Fruit fly (Drosophila melanogaster): ENCODE data around the gene CG17440.
A peak's percentile ranks its signal among the peaks of the same experiment; 100 is the strongest.

The CG17440 gene

dm6 chrX:9252051-9252708 lies 17.5 kb downstream of the CG17440 start (continued):
- TF ChIP-seq Pdp1 (GFP tag; optimal IDR thresholded peaks at IDR 0.05): no peak
- TF ChIP-seq NK7.1 (GFP tag; optimal IDR thresholded peaks at IDR 0.05): no peak
- no peak for TF ChIP-seq CG17186 (GFP tag; optimal IDR thresholded peaks at IDR 0.05)
- TF ChIP-seq CG33557 (GFP tag; optimal IDR thresholded peaks at IDR 0.05): no peak
- no peak for TF ChIP-seq Deaf1 (tag; optimal IDR thresholded peaks at IDR 0.05)
- no peak for TF ChIP-seq scrt (GFP tag; optimal IDR thresholded peaks at IDR 0.05)
- no peak for TF ChIP-seq sens (GFP tag)
- no peak for TF ChIP-seq luna (GFP tag; optimal IDR thresholded peaks at IDR 0.05)
- no peak for TF ChIP-seq salm (tag; optimal IDR thresholded peaks at IDR 0.05)
- TF ChIP-seq Ets65A (GFP tag): peak; percentile 88
- TF ChIP-seq Lhr (GFP tag; optimal IDR thresholded peaks at IDR 0.05): no peak
- TF ChIP-seq CG6813 (GFP tag; optimal IDR thresholded peaks at IDR 0.05): no peak
- TF ChIP-seq Bteb2 (GFP tag; optimal IDR thresholded peaks at IDR 0.05): no peak
- no peak for TF ChIP-seq CG13894 (tag; optimal IDR thresholded peaks at IDR 0.05)
- TF ChIP-seq sqz (GFP tag; optimal IDR thresholded peaks at IDR 0.05): no peak
- TF ChIP-seq CG11504 (tag; optimal IDR thresholded peaks at IDR 0.05): no peak
- TF ChIP-seq CG11560 (tag; IDR thresholded peaks at IDR 0.05): no peak
- TF ChIP-seq p53 (GFP tag; optimal IDR thresholded peaks at IDR 0.05): no peak
- no peak for TF ChIP-seq fu2 (GFP tag; optimal IDR thresholded peaks at IDR 0.05)
- no peak for TF ChIP-seq Poxn (GFP tag; IDR thresholded peaks at IDR 0.05)
- TF ChIP-seq jigr1 (GFP tag; IDR thresholded peaks at IDR 0.05): no peak
- TF ChIP-seq CG4424 (GFP tag; optimal IDR thresholded peaks at IDR 0.05): no peak
- TF ChIP-seq vvl (GFP tag; IDR thresholded peaks at IDR 0.05): no peak
- no peak for TF ChIP-seq odd (GFP tag; optimal IDR thresholded peaks at IDR 0.05)
- TF ChIP-seq CG8478 (optimal IDR thresholded peaks at IDR 0.05): no peak
- no peak for TF ChIP-seq Atf6 (GFP tag; IDR thresholded peaks at IDR 0.05)
- TF ChIP-seq ci (GFP tag; IDR thresholded peaks at IDR 0.05): peak; percentile 63; the same call in 2 of the 3 replicates
- no peak for TF ChIP-seq Optix (GFP tag; IDR thresholded peaks at IDR 0.05)
- TF ChIP-seq CG16779 (GFP tag; IDR thresholded peaks at IDR 0.05): no peak
- TF ChIP-seq Dip3 (GFP tag; optimal IDR thresholded peaks at IDR 0.05): no peak
- no peak for TF ChIP-seq usp (GFP tag; optimal IDR thresholded peaks at IDR 0.05)
- 0 out of 2 replicates have a peak, but pooled peaks have one; percentile 17 for TF ChIP-seq CG14441 (GFP tag; IDR thresholded peaks at IDR 0.05)
- TF ChIP-seq Sox102F (GFP tag; optimal IDR thresholded peaks at IDR 0.05): no peak
- no peak for TF ChIP-seq CG14050 (GFP tag; IDR thresholded peaks at IDR 0.05)
- TF ChIP-seq phol (tag; optimal IDR thresholded peaks at IDR 0.05): no peak
- TF ChIP-seq bigmax (GFP tag; optimal IDR thresholded peaks at IDR 0.05): no peak
- no peak for TF ChIP-seq sd (tag; optimal IDR thresholded peaks at IDR 0.05)
- TF ChIP-seq otp (GFP tag; IDR thresholded peaks at IDR 0.05): 0 out of 3 replicates have a peak, but pooled peaks have one; percentile 12
- no peak for TF ChIP-seq CG11093 (GFP tag; IDR thresholded peaks at IDR 0.05)
- TF ChIP-seq cas (GFP tag; IDR thresholded peaks at IDR 0.05): no peak
- 0 out of 2 replicates have a peak, but pooled peaks have one; percentile 16 for TF ChIP-seq dati (GFP tag; IDR thresholded peaks at IDR 0.05)
- TF ChIP-seq CG5953 (GFP tag; IDR thresholded peaks at IDR 0.05): peak; percentile 56; the same call in 1 of the 2 replicates
